Worm (Caenorhabditis elegans) whole organism, L4/young adult: ENCODE results near the gene epg-6.

Source experiments
- dao-5 ChIP-seq: sonication (generic microtip); optimal IDR thresholded peaks from 2 replicates; lab custom pipeline; 2016; ENCODE audit warnings: missing genotype, missing genetic modification characterization, moderate library complexity, missing compliant biosample characterization
- him-1 ChIP-seq: sonication (generic microtip); optimal IDR thresholded peaks from 2 replicates; lab custom pipeline; 2016; ENCODE audit warnings: missing genotype, missing genetic modification reagents, missing genetic modification characterization, missing compliant biosample characterization

- no peak for TF ChIP-seq him-1 (tag; lab: Kevin White, UChicago)
- TF ChIP-seq dao-5 (tag; lab: Kevin White, UChicago): no peak
These were observed 33.4 kb upstream of the epg-6 start, which contains the start of gene Y39A1A.9 for ce11 chrIII:10633403-10633674.
